Worm (Caenorhabditis elegans): ENCODE measurements around the gene C08B6.18.

DNA sequence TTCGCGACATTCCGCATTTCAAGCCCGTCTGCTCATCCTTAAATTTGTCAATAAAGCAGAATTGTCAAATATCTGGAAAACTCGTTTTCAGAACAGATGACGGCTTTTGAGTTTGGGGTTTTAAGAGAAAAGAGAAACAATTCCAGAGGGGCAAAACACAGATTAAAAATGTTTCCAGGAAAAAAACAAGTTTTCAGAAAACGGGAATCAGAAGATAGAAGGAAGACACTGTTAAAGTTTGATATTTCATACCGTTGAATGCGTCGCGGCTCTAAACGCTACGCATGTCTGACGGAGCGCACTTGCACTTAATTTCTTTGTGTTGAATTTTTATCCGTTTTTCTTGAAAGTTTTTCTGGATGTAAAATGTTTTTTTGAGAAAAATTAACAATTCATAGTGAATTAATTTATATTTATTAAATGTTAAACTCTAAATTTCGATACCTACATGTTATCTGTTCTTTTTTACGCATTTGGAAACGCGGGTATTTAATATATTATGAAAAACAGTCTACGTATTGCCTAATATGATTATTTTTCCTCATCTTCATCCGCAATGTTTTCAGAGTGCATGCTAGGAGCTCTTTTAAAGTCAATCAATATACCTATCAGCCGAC is at the start of gene C08B6.18, which contains the start of the genes wdr-20 and C08B6.8:
- no peak for TF ChIP-seq zag-1 (tag; optimal IDR thresholded peaks at IDR 0.05)
- TF ChIP-seq blmp-1 (tag; optimal IDR thresholded peaks at IDR 0.05) = peak; percentile 19
- TF ChIP-seq ama-1 (optimal IDR thresholded peaks at IDR 0.05) = no peak
- TF ChIP-seq nhr-12 (tag; optimal IDR thresholded peaks at IDR 0.05) = no peak
- TF ChIP-seq ztf-11 (tag; optimal IDR thresholded peaks at IDR 0.05) = no peak
- peak; percentile 61 for TF ChIP-seq snpc-4 (tag; optimal IDR thresholded peaks at IDR 0.05)
- peak; percentile 46 to 69 for TF ChIP-seq lin-35 (GFP tag; optimal IDR thresholded peaks at IDR 0.05)
- no peak for TF ChIP-seq xbp-1 (tag; optimal IDR thresholded peaks at IDR 0.05)
- TF ChIP-seq ceh-82 (tag; optimal IDR thresholded peaks at IDR 0.05) = no peak
- TF ChIP-seq nhr-11 (tag; optimal IDR thresholded peaks at IDR 0.05) = no peak
